Fruit fly (Drosophila melanogaster): ENCODE measurements around the gene CG12590.

CG12590 gene

DNA sequence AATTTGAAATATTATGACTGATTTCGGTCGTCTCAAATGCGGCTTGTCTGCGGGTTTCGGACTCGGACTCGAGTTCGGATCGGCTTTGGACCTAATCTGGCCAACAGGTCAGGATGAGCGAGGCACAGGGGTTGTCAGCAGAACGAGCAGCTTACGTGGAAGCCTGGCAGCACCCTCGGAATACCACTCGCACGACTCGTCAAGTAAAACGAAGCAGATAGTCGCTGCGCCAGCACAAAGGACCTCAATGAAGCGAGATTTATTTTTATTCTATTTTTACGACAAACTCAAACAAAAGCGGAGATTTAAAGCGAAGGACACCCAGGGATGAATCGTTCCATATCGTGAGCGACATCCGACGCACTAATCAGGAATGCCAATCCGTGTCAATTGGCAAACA is 33.6 kb upstream of the CG12590 start (continued):
- TF ChIP-seq Jarid2 (GFP tag; optimal IDR thresholded peaks at IDR 0.05) (no peak), ap (GFP tag; IDR thresholded peaks at IDR 0.05) (no peak), sens (GFP tag) (peak; percentile 87), CG7372 (GFP tag; IDR thresholded peaks at IDR 0.05) (no peak), run (tag; optimal IDR thresholded peaks at IDR 0.05) (peak; percentile 27), CG11504 (tag; optimal IDR thresholded peaks at IDR 0.05) (no peak), dmrt99B (tag; optimal IDR thresholded peaks at IDR 0.05) (no peak), ems (GFP tag; optimal IDR thresholded peaks at IDR 0.05) (no peak), vfl (GFP tag; optimal IDR thresholded peaks at IDR 0.05) (no peak), oc (tag; optimal IDR thresholded peaks at IDR 0.05) (peak; percentile 60), bab2 (GFP tag; optimal IDR thresholded peaks at IDR 0.05) (no peak), CG2199 (GFP tag; IDR thresholded peaks at IDR 0.05) (no peak), Awh (GFP tag; IDR thresholded peaks at IDR 0.05) (0 out of 2 replicates have a peak, but pooled peaks have one; percentile 21), psq (GFP tag; optimal IDR thresholded peaks at IDR 0.05) (no peak)

DNA sequence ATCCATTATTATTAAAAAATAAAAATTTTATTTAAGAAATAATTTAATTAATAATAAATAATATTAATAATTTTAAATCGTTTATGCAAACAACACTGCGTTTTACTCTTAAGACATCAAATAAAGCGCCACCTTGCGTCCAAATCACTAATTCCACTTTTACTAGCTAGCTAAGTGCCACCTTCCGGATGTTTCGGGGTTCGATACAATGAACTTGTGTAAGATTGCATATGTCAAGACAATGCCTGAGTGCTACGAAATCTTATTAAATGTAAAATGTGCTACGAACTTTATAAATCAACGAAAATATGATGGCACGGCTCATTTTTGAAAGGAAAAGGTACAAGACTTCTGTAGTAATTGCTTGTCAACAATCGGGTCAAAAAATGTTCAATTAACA is 32.5 kb upstream of the CG12590 start:
- peak; percentile 52 for TF ChIP-seq amos (GFP tag; IDR thresholded peaks at IDR 0.05; ENCODE audit: partially characterized antibody)
- TF ChIP-seq lov (optimal IDR thresholded peaks at IDR 0.05): no peak
- TF ChIP-seq lov (GFP tag; IDR thresholded peaks at IDR 0.05): no peak
- TF ChIP-seq ase (GFP tag; IDR thresholded peaks at IDR 0.05): peak; percentile 39; the same call in 1 of the 3 replicates
- no peak for TF ChIP-seq CG12104 (GFP tag; optimal IDR thresholded peaks at IDR 0.05)
- TF ChIP-seq CG10274 (GFP tag; optimal IDR thresholded peaks at IDR 0.05): no peak
- TF ChIP-seq CG17186 (GFP tag; optimal IDR thresholded peaks at IDR 0.05): no peak
- peak; percentile 100 for TF ChIP-seq CG2199 (GFP tag; IDR thresholded peaks at IDR 0.05)
- no peak for TF ChIP-seq corto (GFP tag; optimal IDR thresholded peaks at IDR 0.05)
- no peak for TF ChIP-seq gce (GFP tag; IDR thresholded peaks at IDR 0.05)
- TF ChIP-seq jing (GFP tag; optimal IDR thresholded peaks at IDR 0.05): no peak
- peak; percentile 72 for TF ChIP-seq CG9609 (GFP tag; optimal IDR thresholded peaks at IDR 0.05)
- peak; percentile 63 for TF ChIP-seq CG15514 (GFP tag; optimal IDR thresholded peaks at IDR 0.05)
- TF ChIP-seq CG10543 (GFP tag; optimal IDR thresholded peaks at IDR 0.05): peak; percentile 24
- TF ChIP-seq E2f2 (GFP tag; IDR thresholded peaks at IDR 0.05): peak; percentile 74
- peak; percentile 32; the same call in 1 of the 2 replicates for TF ChIP-seq Dref (GFP tag; IDR thresholded peaks at IDR 0.05)
- TF ChIP-seq Lim3 (GFP tag; IDR thresholded peaks at IDR 0.05): no peak
- TF ChIP-seq lab (GFP tag; optimal IDR thresholded peaks at IDR 0.05): peak; percentile 46
- peak; percentile 71 for TF ChIP-seq CG17359 (tag; optimal IDR thresholded peaks at IDR 0.05)
- peak; percentile 58 for TF ChIP-seq Dip2 (GFP tag; IDR thresholded peaks at IDR 0.05)
- TF ChIP-seq Opbp (GFP tag; IDR thresholded peaks at IDR 0.05; ENCODE audit: partially characterized antibody): peak; percentile 59; the same call in 2 of the 3 replicates
- peak; percentile 32; the same call in 1 of the 2 replicates for TF ChIP-seq CG32772 (GFP tag; IDR thresholded peaks at IDR 0.05)
- peak; percentile 69 for TF ChIP-seq ken (GFP tag; IDR thresholded peaks at IDR 0.05)
- TF ChIP-seq CG32767 (GFP tag; IDR thresholded peaks at IDR 0.05): no peak
- peak; percentile 64 for TF ChIP-seq CG13624 (GFP tag; optimal IDR thresholded peaks at IDR 0.05)
- TF ChIP-seq CG34422 (GFP tag; IDR thresholded peaks at IDR 0.05): peak; percentile 65; the same call in 2 of the 3 replicates
- TF ChIP-seq CG6854 (GFP tag; optimal IDR thresholded peaks at IDR 0.05): no peak
- no peak for TF ChIP-seq croc (GFP tag; conservative IDR thresholded peaks at IDR 0.05)
- TF ChIP-seq CG11695 (GFP tag; IDR thresholded peaks at IDR 0.05): no peak
- peak; percentile 9 for TF ChIP-seq MESR4 (GFP tag; optimal IDR thresholded peaks at IDR 0.05)
- TF ChIP-seq vnd (GFP tag; IDR thresholded peaks at IDR 0.05; ENCODE audit: partially characterized antibody): no peak
- TF ChIP-seq Scr (GFP tag; IDR thresholded peaks at IDR 0.05; ENCODE audit: partially characterized antibody): 0 out of 2 replicates have a peak, but pooled peaks have one; percentile 11
- no peak for TF ChIP-seq tna (GFP tag; IDR thresholded peaks at IDR 0.05; ENCODE audit: partially characterized antibody)
- TF ChIP-seq sna (GFP tag; IDR thresholded peaks at IDR 0.05; ENCODE audit: partially characterized antibody): no peak
- peak; percentile 74 for TF ChIP-seq CG11247 (GFP tag; IDR thresholded peaks at IDR 0.05)
- TF ChIP-seq zf30C (GFP tag; optimal IDR thresholded peaks at IDR 0.05): peak; percentile 58
- peak; percentile 79 for TF ChIP-seq CoRest (tag; optimal IDR thresholded peaks at IDR 0.05)
